Worm (Caenorhabditis elegans): Measurements from ENCODE around the gene kel-1.

The kel-1 gene

ce11 chrII:11731174-11731724, 42.5 kb downstream of the kel-1 start:
- TF ChIP-seq W03F9.2 (tag; optimal IDR thresholded peaks at IDR 0.05) (no peak), him-1 (tag; optimal IDR thresholded peaks at IDR 0.05) (no peak), dao-5 (tag; optimal IDR thresholded peaks at IDR 0.05) (no peak)

- no peak for TF ChIP-seq W03F9.2 (tag; optimal IDR thresholded peaks at IDR 0.05)
- no peak for TF ChIP-seq dao-5 (tag; optimal IDR thresholded peaks at IDR 0.05)
- no peak for TF ChIP-seq him-1 (tag; optimal IDR thresholded peaks at IDR 0.05)
Measured at ce11 chrII:11732513-11732912, 43.8 kb downstream of the kel-1 start, which contains the start of gene F13D12.8. Gene F13D12.8 (minus strand): TSS chrII:11732594.

- TF ChIP-seq dao-5 (tag; optimal IDR thresholded peaks at IDR 0.05): no peak
- TF ChIP-seq W03F9.2 (tag; optimal IDR thresholded peaks at IDR 0.05): no peak
- TF ChIP-seq him-1 (tag; optimal IDR thresholded peaks at IDR 0.05): no peak
Measured at ce11 chrII:11733850-11734249, 45.1 kb downstream of the kel-1 start.

ce11 chrII:11737347-11737746, 48.6 kb downstream of the kel-1 start:
- TF ChIP-seq him-1 (tag; optimal IDR thresholded peaks at IDR 0.05): no peak
- TF ChIP-seq dao-5 (tag; optimal IDR thresholded peaks at IDR 0.05): no peak
- TF ChIP-seq W03F9.2 (tag; optimal IDR thresholded peaks at IDR 0.05): no peak

DNA sequence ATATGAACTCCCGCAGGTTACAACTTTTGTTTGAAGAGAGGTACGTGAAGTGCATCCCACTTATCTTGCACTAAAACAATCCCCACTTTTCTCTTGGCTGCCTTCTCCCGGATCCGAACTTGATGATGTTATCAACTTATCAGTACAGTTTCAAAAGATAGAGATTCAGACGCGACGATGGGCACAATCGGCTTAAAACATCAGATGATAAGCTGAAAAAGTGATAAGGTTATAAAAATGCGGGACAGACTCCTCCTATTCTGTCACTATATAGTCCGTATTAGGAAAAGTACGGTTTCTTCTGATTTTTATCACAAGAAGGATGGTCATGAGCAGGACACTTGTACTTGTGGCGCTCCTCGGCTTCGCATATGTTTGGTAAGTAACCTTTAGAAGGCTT, 50.5 kb downstream of the kel-1 start, which contains the start of gene ctsa-1.2:
ctsa-1.2 (plus strand) TSS at position 160 of the 400 bp plus-strand sequence.
- TF ChIP-seq W03F9.2 (tag; optimal IDR thresholded peaks at IDR 0.05): no peak
- no peak for TF ChIP-seq him-1 (tag; optimal IDR thresholded peaks at IDR 0.05)
- no peak for TF ChIP-seq dao-5 (tag; optimal IDR thresholded peaks at IDR 0.05)

ce11 chrII:11742320-11742719, 53.6 kb downstream of the kel-1 start:
- TF ChIP-seq W03F9.2 (tag; optimal IDR thresholded peaks at IDR 0.05): no peak
- TF ChIP-seq dao-5 (tag; optimal IDR thresholded peaks at IDR 0.05): no peak
- no peak for TF ChIP-seq him-1 (tag; optimal IDR thresholded peaks at IDR 0.05)
